Fruit fly (Drosophila melanogaster) whole organism, embryonic: ENCODE results near the gene Cbl.
A peak's percentile ranks its signal among the peaks of the same experiment; 100 is the strongest.

Experiments used
- Abd-B ChIP-seq: fragments of 200-800 bp; sonication (Bioruptor generic); optimal IDR thresholded peaks from 2 replicates; lab custom pipeline; 2018; ENCODE audit warnings: missing biosample characterization, mild to moderate bottlenecking, missing genetic modification characterization, moderate library complexity
- Blimp-1 ChIP-seq: fragments of 200-800 bp; sonication (Bioruptor generic); optimal IDR thresholded peaks from 3 replicates; lab custom pipeline; 2018; ENCODE audit warnings: missing biosample characterization, missing genetic modification characterization, mild to moderate bottlenecking, moderate library complexity, missing genetic modification reagents
- CG11093 ChIP-seq: fragments of 200-800 bp; sonication (Bioruptor generic); IDR thresholded peaks from 3 replicates; pipeline ENCODE4 v1.3.6; 2022; ENCODE audit warnings: missing biosample characterization, missing genetic modification characterization
- CG11456 ChIP-seq: fragments of 200-800 bp; sonication (Bioruptor generic); IDR thresholded peaks from 3 replicates; pipeline ENCODE4 v1.3.6; 2022; ENCODE audit warnings: missing biosample characterization, missing genetic modification characterization
- CG13424 ChIP-seq: fragments of 200-800 bp; sonication (Bioruptor generic); optimal IDR thresholded peaks from 2 replicates; lab custom pipeline; 2019; ENCODE audit warnings: missing biosample characterization, mild to moderate bottlenecking, missing genetic modification characterization, moderate library complexity
- CG14965 ChIP-seq: fragments of 200-800 bp; sonication (Bioruptor generic); optimal IDR thresholded peaks from 2 replicates; lab custom pipeline; 2016; ENCODE audit warnings: missing biosample characterization, missing genetic modification characterization, borderline replicate concordance
- CG1832 ChIP-seq: fragments of 200-800 bp; sonication (Bioruptor generic); optimal IDR thresholded peaks from 2 replicates; lab custom pipeline; 2017; ENCODE audit warnings: missing biosample characterization, mild to moderate bottlenecking, missing genetic modification characterization, inconsistent platforms
- CG18619 ChIP-seq: fragments of 200-800 bp; sonication (Bioruptor generic); optimal IDR thresholded peaks from 3 replicates; lab custom pipeline; 2017; ENCODE audit warnings: missing biosample characterization, mild to moderate bottlenecking, missing genetic modification characterization
- CG2712 ChIP-seq: fragments of 200-800 bp; optimal IDR thresholded peaks from 3 replicates; lab custom pipeline; 2019; ENCODE audit warnings: missing biosample characterization, mild to moderate bottlenecking, missing genetic modification characterization, moderate library complexity
- CG31365 ChIP-seq: fragments of 200-800 bp; sonication (Bioruptor generic); optimal IDR thresholded peaks from 2 replicates; lab custom pipeline; 2018; ENCODE audit warnings: missing biosample characterization, mild to moderate bottlenecking, missing genetic modification characterization
- CG32772 ChIP-seq: fragments of 200-800 bp; sonication (Bioruptor generic); IDR thresholded peaks from 2 replicates; pipeline ENCODE4 v1.3.6; 2022; ENCODE audit warnings: missing biosample characterization, missing genetic modification characterization
- CG3726 ChIP-seq: fragments of 200-800 bp; sonication (Bioruptor generic); IDR thresholded peaks from 3 replicates; pipeline ENCODE4, ENCODE4 v1.3.6; 2022; ENCODE audit warnings: missing biosample characterization, missing genetic modification characterization
- CG4424 ChIP-seq: fragments of 200-800 bp; sonication (Bioruptor generic); optimal IDR thresholded peaks from 3 replicates; lab custom pipeline; 2016; ENCODE audit warnings: missing biosample characterization, missing genetic modification characterization
- CG4617 ChIP-seq: fragments of 200-800 bp; sonication (Bioruptor generic); optimal IDR thresholded peaks from 3 replicates; lab custom pipeline; 2016; ENCODE audit warnings: missing biosample characterization, missing genetic modification characterization, borderline replicate concordance
- CG4730 ChIP-seq: fragments of 200-800 bp; sonication (Bioruptor generic); IDR thresholded peaks from 2 replicates; pipeline ENCODE4 v1.3.6; 2022; ENCODE audit warnings: missing biosample characterization, missing genetic modification characterization
- CG6683 ChIP-seq: fragments of 200-800 bp; sonication (Bioruptor generic); optimal IDR thresholded peaks from 2 replicates; lab custom pipeline; 2017; ENCODE audit warnings: missing biosample characterization, mild to moderate bottlenecking, missing genetic modification characterization, missing genetic modification reagents
- Camta ChIP-seq: fragments of 200-800 bp; sonication (Bioruptor generic); optimal IDR thresholded peaks from 2 replicates; lab custom pipeline; 2016; ENCODE audit warnings: missing biosample characterization, missing genetic modification characterization
- D19A ChIP-seq: fragments of 200-800 bp; optimal IDR thresholded peaks from 3 replicates; lab custom pipeline; 2019; ENCODE audit warnings: missing biosample characterization, mild to moderate bottlenecking, missing genetic modification characterization, moderate library complexity
- Drgx ChIP-seq: fragments of 200-800 bp; sonication (Bioruptor generic); IDR thresholded peaks from 2 replicates; pipeline ENCODE4 v1.3.6; 2022; ENCODE audit warnings: missing biosample characterization, missing genetic modification characterization
- HLH54F ChIP-seq: fragments of 200-800 bp; sonication (Bioruptor generic); optimal IDR thresholded peaks from 3 replicates; lab custom pipeline; 2016; ENCODE audit warnings: missing biosample characterization, missing genetic modification characterization
- Jarid2 ChIP-seq: fragments of 200-800 bp; sonication (Bioruptor generic); optimal IDR thresholded peaks from 3 replicates; lab custom pipeline; 2017; ENCODE audit warnings: mild to moderate bottlenecking, missing biosample characterization, missing genetic modification reagents, missing genetic modification characterization
- Meics ChIP-seq: fragments of 200-800 bp; sonication (Bioruptor generic); optimal IDR thresholded peaks from 2 replicates; lab custom pipeline; 2017; ENCODE audit warnings: missing biosample characterization, mild to moderate bottlenecking, missing genetic modification characterization
- Mes4 ChIP-seq: fragments of 200-800 bp; sonication (Bioruptor generic); optimal IDR thresholded peaks from 2 replicates; lab custom pipeline; 2016; ENCODE audit warnings: missing biosample characterization, missing genetic modification characterization
- NC2β ChIP-seq: fragments of 200-800 bp; sonication (Bioruptor generic); optimal IDR thresholded peaks from 2 replicates; lab custom pipeline; 2016; ENCODE audit warnings: missing biosample characterization, missing genetic modification characterization
- Oaz ChIP-seq: fragments of 200-800 bp; sonication (Bioruptor generic); IDR thresholded peaks from 2 replicates; pipeline ENCODE4 v1.3.6; 2022; ENCODE audit warnings: missing biosample characterization, missing genetic modification characterization
- Ssrp ChIP-seq: fragments of 200-800 bp; sonication (Bioruptor generic); optimal IDR thresholded peaks from 2 replicates; lab custom pipeline; 2018; ENCODE audit warnings: missing biosample characterization, mild to moderate bottlenecking, missing genetic modification characterization, moderate library complexity
- ac ChIP-seq: fragments of 200-800 bp; sonication (Bioruptor generic); optimal IDR thresholded peaks from 3 replicates; lab custom pipeline; 2017; ENCODE audit warnings: missing biosample characterization, mild to moderate bottlenecking, missing genetic modification characterization
- amos ChIP-seq: fragments of 200-800 bp; sonication (Bioruptor generic); IDR thresholded peaks from 2 replicates; pipeline ENCODE4 v1.3.6; 2022; ENCODE audit warnings: missing biosample characterization, missing genetic modification characterization; ENCODE audit not compliant: partially characterized antibody
- chinmo ChIP-seq: fragments of 200-800 bp; sonication (Bioruptor generic); IDR thresholded peaks from 4 replicates; pipeline ENCODE4 v1.3.6; 2022; ENCODE audit warnings: missing biosample characterization, missing genetic modification characterization; ENCODE audit not compliant: partially characterized antibody
- gcm ChIP-seq: fragments of 200-800 bp; sonication (Bioruptor generic); optimal IDR thresholded peaks from 2 replicates; lab custom pipeline; 2019; ENCODE audit warnings: missing biosample characterization, mild to moderate bottlenecking, missing genetic modification characterization, moderate library complexity
- gsb-n ChIP-seq: fragments of 200-800 bp; sonication (Bioruptor generic); optimal IDR thresholded peaks from 3 replicates; lab custom pipeline; 2018; ENCODE audit warnings: missing biosample characterization, mild to moderate bottlenecking, missing genetic modification characterization
- ham ChIP-seq: fragments of 200-800 bp; sonication (Bioruptor generic); IDR thresholded peaks from 2 replicates; pipeline ENCODE4 v1.3.6; 2022; ENCODE audit warnings: missing biosample characterization, missing genetic modification characterization
- lbe ChIP-seq: fragments of 200-800 bp; sonication (Bioruptor generic); optimal IDR thresholded peaks from 2 replicates; lab custom pipeline; 2016; ENCODE audit warnings: missing biosample characterization, mild to moderate bottlenecking, missing genetic modification characterization
- lmd ChIP-seq: fragments of 200-800 bp; sonication (Bioruptor generic); IDR thresholded peaks from 2 replicates; pipeline ENCODE4 v1.3.6; 2022; ENCODE audit warnings: missing biosample characterization, missing genetic modification characterization
- nau ChIP-seq: fragments of 200-800 bp; sonication (Bioruptor generic); optimal IDR thresholded peaks from 3 replicates; lab custom pipeline; 2017; ENCODE audit warnings: missing biosample characterization, mild to moderate bottlenecking, missing genetic modification characterization, missing genetic modification reagents
- nmo ChIP-seq: fragments of 200-800 bp; sonication (Bioruptor generic); optimal IDR thresholded peaks from 2 replicates; lab custom pipeline; 2018; ENCODE audit warnings: missing biosample characterization, mild to moderate bottlenecking, missing genetic modification characterization, moderate library complexity
- nom ChIP-seq: fragments of 200-800 bp; sonication (Bioruptor generic); optimal IDR thresholded peaks from 2 replicates; lab custom pipeline; 2017; ENCODE audit warnings: missing biosample characterization, missing genetic modification characterization, mild to moderate bottlenecking, moderate library complexity, missing genetic modification reagents
- pb ChIP-seq: fragments of 200-800 bp; sonication (Bioruptor generic); optimal IDR thresholded peaks from 3 replicates; lab custom pipeline; 2016; ENCODE audit warnings: missing biosample characterization, missing genetic modification characterization
- salm ChIP-seq: fragments of 200-800 bp; sonication (Bioruptor generic); optimal IDR thresholded peaks from 2 replicates; lab custom pipeline; 2018; ENCODE audit warnings: missing biosample characterization, mild to moderate bottlenecking, missing genetic modification characterization
- sc ChIP-seq, 3 experiments: fragments of >200 bp in 2 of 3; fragments of 200-800 bp in 1 of 3; sonication (Bioruptor generic) in 1 of 3; optimal IDR thresholded peaks; 2 replicates in 2 of 3; 3 replicates in 1 of 3; lab custom pipeline; 2017; ENCODE audit warnings: mild to moderate bottlenecking in 1 of 3, missing biosample characterization in 1 of 3, missing genetic modification characterization in 1 of 3, missing genetic modification reagents in 1 of 3
- sd ChIP-seq: fragments of 200-800 bp; sonication (Bioruptor generic); optimal IDR thresholded peaks from 3 replicates; lab custom pipeline; 2018; ENCODE audit warnings: missing biosample characterization, mild to moderate bottlenecking, missing genetic modification characterization, moderate library complexity
- sens ChIP-seq: fragments of 200-800 bp; sonication (Bioruptor generic); peaks from one replicate; lab custom pipeline; 2016; ENCODE audit warnings: missing biosample characterization, missing genetic modification characterization
- tna ChIP-seq: fragments of 200-800 bp; sonication (Bioruptor generic); IDR thresholded peaks from 2 replicates; pipeline ENCODE4 v1.3.6; 2022; ENCODE audit warnings: missing biosample characterization, missing genetic modification characterization; ENCODE audit not compliant: partially characterized antibody
- vvl ChIP-seq: fragments of 200-800 bp; sonication (Bioruptor generic); IDR thresholded peaks from 2 replicates; pipeline ENCODE4 v1.3.6; 2022; ENCODE audit warnings: missing biosample characterization, missing genetic modification characterization
- z ChIP-seq: fragments of 200-800 bp; sonication (Bioruptor generic); IDR thresholded peaks from 3 replicates; pipeline ENCODE4 v1.3.6; 2022; ENCODE audit warnings: missing biosample characterization, missing genetic modification characterization
- zfh1 ChIP-seq: fragments of 200-800 bp; sonication (Bioruptor generic); IDR thresholded peaks from 3 replicates; pipeline ENCODE4 v1.3.6; 2022; ENCODE audit warnings: missing biosample characterization, missing genetic modification characterization

The Cbl gene

dm6 chr3L:8460050-8460878 is 35.5 kb downstream of the Cbl start:
- peak; percentile 11 for TF ChIP-seq gsb-n (tag; lab: Kevin White, UChicago)
- peak; percentile 18 for TF ChIP-seq CG4424
- TF ChIP-seq Blimp-1 (GFP tag; lab: Kevin White, UChicago) = no peak
- TF ChIP-seq Abd-B (GFP tag; lab: Kevin White, UChicago) = no peak
- TF ChIP-seq zfh1 = 0 out of 3 replicates have a peak, but pooled peaks have one; percentile 13
- TF ChIP-seq Meics (GFP tag; lab: Kevin White, UChicago) = peak; percentile 8
- peak; percentile 8 for TF ChIP-seq CG2712 (tag; lab: Kevin White, UChicago)
- peak; percentile 17; the same call in 1 of the 2 replicates for TF ChIP-seq Drgx
- peak; percentile 38; the same call in 1 of the 2 replicates for TF ChIP-seq CG32772 (GFP tag; lab: Robert Waterston, UW)
- TF ChIP-seq Jarid2 (GFP tag; lab: Kevin White, UChicago) = peak; percentile 6
- TF ChIP-seq CG4730 (GFP tag; lab: Robert Waterston, UW) = 0 out of 2 replicates have a peak, but pooled peaks have one; percentile 8
- peak; percentile 55 for TF ChIP-seq sens (GFP tag; lab: Kevin White, UChicago)
- TF ChIP-seq Ssrp (tag; lab: Kevin White, UChicago) = peak; percentile 10
- 0 out of 2 replicates have a peak, but pooled peaks have one; percentile 3 for TF ChIP-seq lmd (GFP tag; lab: Robert Waterston, UW)
- TF ChIP-seq chinmo (GFP tag; lab: Robert Waterston, UW) = 0 out of 4 replicates have a peak, but pooled peaks have one; percentile 58
- no peak for TF ChIP-seq CG13424 (tag; lab: Kevin White, UChicago)
- 0 out of 3 replicates have a peak, but pooled peaks have one; percentile 48 for TF ChIP-seq z
- 0 out of 2 replicates have a peak, but pooled peaks have one; percentile 19 for TF ChIP-seq Oaz (GFP tag; lab: Robert Waterston, UW)
- TF ChIP-seq CG11093 (GFP tag; lab: Robert Waterston, UW) = 0 out of 3 replicates have a peak, but pooled peaks have one; percentile 7
- no peak for TF ChIP-seq CG1832 (GFP tag; lab: Kevin White, UChicago)
- no peak for TF ChIP-seq CG4617 (GFP tag; lab: Kevin White, UChicago)
- TF ChIP-seq sd = no peak
- peak; percentile 10 for TF ChIP-seq nmo
- peak; percentile 33; the same call in 1 of the 2 replicates for TF ChIP-seq vvl (GFP tag; lab: Robert Waterston, UW)
- TF ChIP-seq nom (GFP tag; lab: Kevin White, UChicago) = peak; percentile 18

- TF ChIP-seq ac (GFP tag; lab: Kevin White, UChicago) (no peak), pb (GFP tag; lab: Kevin White, UChicago) (no peak), sens (GFP tag; lab: Kevin White, UChicago) (peak; percentile 77), Mes4 (GFP tag; lab: Kevin White, UChicago) (no peak), Camta (GFP tag; lab: Kevin White, UChicago) (no peak), D19A (tag; lab: Kevin White, UChicago) (peak; percentile 45), CG11456 (no peak), sc (optimal IDR thresholded peaks at IDR 0.05; lab: Kevin White, UChicago) (no peak), sc (GFP tag; optimal IDR thresholded peaks at IDR 0.05; lab: Kevin White, UChicago) (no peak), CG31365 (no peak), CG6683 (no peak), HLH54F (GFP tag; lab: Kevin White, UChicago) (no peak), CG14965 (GFP tag; lab: Kevin White, UChicago) (no peak), nau (GFP tag; lab: Kevin White, UChicago) (no peak), amos (GFP tag; lab: Robert Waterston, UW) (no peak), salm (tag; lab: Kevin White, UChicago) (no peak), CG3726 (no peak), tna (GFP tag; lab: Robert Waterston, UW) (no peak), CG18619 (GFP tag; lab: Kevin White, UChicago) (no peak), lbe (GFP tag; lab: Kevin White, UChicago) (no peak), NC2β (GFP tag; lab: Kevin White, UChicago) (no peak), ham (no peak), gcm (GFP tag; lab: Kevin White, UChicago) (peak; percentile 44)
Measured at dm6 chr3L:8461229-8462004, 36.7 kb downstream of the Cbl start.
